Worm (Caenorhabditis elegans): ENCODE data around the gene Y50E8A.22.

- TF ChIP-seq nhr-77 (tag; optimal IDR thresholded peaks at IDR 0.05) (no peak), lin-13 (GFP tag; optimal IDR thresholded peaks at IDR 0.05) (no peak), aly-2 (tag; optimal IDR thresholded peaks at IDR 0.05) (no peak), lsy-2 (tag; optimal IDR thresholded peaks at IDR 0.05) (no peak), mbf-1 (tag; optimal IDR thresholded peaks at IDR 0.05) (no peak), R02D3.7 (tag; optimal IDR thresholded peaks at IDR 0.05) (no peak), alr-1 (tag; optimal IDR thresholded peaks at IDR 0.05) (no peak)
Observed at ce11 chrV:14723020-14723419, 25.9 kb downstream of the Y50E8A.22 start, which contains the start of gene R08A2.7.
